Fruit fly (Drosophila melanogaster) whole organism: ENCODE results near the gene CG7322.

ENCODE experiments used
- CG8478 ChIP-seq: fragments of >200 bp; optimal IDR thresholded peaks from 2 replicates; lab custom pipeline; 2018; ENCODE audit warnings: inconsistent platforms
- Dll ChIP-seq: fragments of >200 bp; optimal IDR thresholded peaks from 2 replicates; lab custom pipeline; 2017
- EcR ChIP-seq, 2 experiments: fragments of >200 bp; optimal IDR thresholded peaks; 2 replicates each; lab custom pipeline; 2017; ENCODE audit warnings: missing biosample characterization in 2 of 2, missing genetic modification characterization in 2 of 2, missing genetic modification reagents in 2 of 2
- pan ChIP-seq: fragments of >200 bp; optimal IDR thresholded peaks from 2 replicates; lab custom pipeline; 2017
- psq ChIP-seq: fragments of >200 bp; optimal IDR thresholded peaks from 2 replicates; lab custom pipeline; 2017
- usp ChIP-seq: fragments of >200 bp; optimal IDR thresholded peaks from 2 replicates; lab custom pipeline; 2017; ENCODE audit warnings: missing biosample characterization, missing genetic modification characterization, mixed read lengths

dm6 chrX:18806365-18806764 is 51.2 kb downstream of the CG7322 start, which contains the start of gene CG7058:
- no peak for TF ChIP-seq pan (lab: Kevin White, UChicago)
- no peak for TF ChIP-seq CG8478 (lab: Kevin White, UChicago)
- TF ChIP-seq usp (GFP tag; lab: Kevin White, UChicago): no peak
- no peak for TF ChIP-seq psq (lab: Kevin White, UChicago)
- no peak for TF ChIP-seq Dll
- no peak for TF ChIP-seq EcR (GFP tag; optimal IDR thresholded peaks at IDR 0.05; lab: Kevin White, UChicago)
